Fruit fly (Drosophila melanogaster) whole organism, embryonic: ENCODE results near the gene ZAP3.
A peak's percentile ranks its signal among the peaks of the same experiment; 100 is the strongest.

Source experiments
- CG11247 ChIP-seq: fragments of 200-800 bp; sonication (Bioruptor generic); IDR thresholded peaks from 2 replicates; pipeline ENCODE4 v1.3.6; 2022; ENCODE audit warnings: missing biosample characterization, missing genetic modification characterization
- CG11456 ChIP-seq: fragments of 200-800 bp; sonication (Bioruptor generic); IDR thresholded peaks from 3 replicates; pipeline ENCODE4 v1.3.6; 2022; ENCODE audit warnings: missing biosample characterization, missing genetic modification characterization
- CG12299 ChIP-seq: fragments of 200-800 bp; sonication (Bioruptor generic); optimal IDR thresholded peaks from 2 replicates; lab custom pipeline; 2018; ENCODE audit warnings: missing biosample characterization, mild to moderate bottlenecking, missing genetic modification characterization
- CG12744 ChIP-seq: fragments of 200-800 bp; sonication (Bioruptor generic); optimal IDR thresholded peaks from 2 replicates; lab custom pipeline; 2016; ENCODE audit warnings: missing biosample characterization, missing genetic modification characterization
- CG13287 ChIP-seq: fragments of 200-800 bp; sonication (Bioruptor generic); IDR thresholded peaks from 2 replicates; pipeline ENCODE4 v1.3.6; 2022; ENCODE audit warnings: missing biosample characterization, missing genetic modification characterization; ENCODE audit not compliant: partially characterized antibody
- CG14667 ChIP-seq: fragments of 200-800 bp; sonication (Bioruptor generic); IDR thresholded peaks from 2 replicates; pipeline ENCODE4 v1.3.6; 2022; ENCODE audit warnings: missing biosample characterization, missing genetic modification characterization
- CG15011 ChIP-seq: fragments of 200-800 bp; sonication (Bioruptor generic); optimal IDR thresholded peaks from 3 replicates; lab custom pipeline; 2018; ENCODE audit warnings: missing biosample characterization, mild to moderate bottlenecking, missing genetic modification characterization
- CG17361 ChIP-seq: fragments of 200-800 bp; sonication (Bioruptor generic); IDR thresholded peaks from 3 replicates; pipeline ENCODE4 v1.3.6; 2022; ENCODE audit warnings: missing biosample characterization, missing genetic modification characterization
- CG17802 ChIP-seq: fragments of 200-800 bp; sonication (Bioruptor generic); optimal IDR thresholded peaks from 2 replicates; lab custom pipeline; 2018; ENCODE audit warnings: missing biosample characterization, mild to moderate bottlenecking, missing genetic modification characterization, moderate library complexity
- CG30431 ChIP-seq: fragments of 200-800 bp; sonication (Bioruptor generic); optimal IDR thresholded peaks from 2 replicates; lab custom pipeline; 2017; ENCODE audit warnings: missing biosample characterization, missing genetic modification characterization
- CG31365 ChIP-seq: fragments of 200-800 bp; sonication (Bioruptor generic); optimal IDR thresholded peaks from 2 replicates; lab custom pipeline; 2018; ENCODE audit warnings: missing biosample characterization, mild to moderate bottlenecking, missing genetic modification characterization
- CG31441 ChIP-seq: fragments of 200-800 bp; sonication (Bioruptor generic); IDR thresholded peaks from 2 replicates; pipeline ENCODE4 v1.3.6; 2022; ENCODE audit warnings: missing biosample characterization, missing genetic modification characterization
- CG32772 ChIP-seq: fragments of 200-800 bp; sonication (Bioruptor generic); IDR thresholded peaks from 2 replicates; pipeline ENCODE4 v1.3.6; 2022; ENCODE audit warnings: missing biosample characterization, missing genetic modification characterization
- CG3838 ChIP-seq: fragments of 200-800 bp; sonication (Bioruptor generic); optimal IDR thresholded peaks from 3 replicates; lab custom pipeline; 2016; ENCODE audit warnings: missing biosample characterization, missing genetic modification characterization
- CG4282 ChIP-seq: fragments of 200-800 bp; sonication (Bioruptor generic); optimal IDR thresholded peaks from 2 replicates; lab custom pipeline; 2016; ENCODE audit warnings: missing biosample characterization, missing genetic modification characterization
- CG4328 ChIP-seq: fragments of 200-800 bp; sonication (Bioruptor generic); optimal IDR thresholded peaks from 3 replicates; lab custom pipeline; 2017; ENCODE audit warnings: missing biosample characterization, missing genetic modification reagents, missing genetic modification characterization
- CG5953 ChIP-seq: fragments of 200-800 bp; sonication (Bioruptor generic); IDR thresholded peaks from 2 replicates; pipeline ENCODE4 v1.3.6; 2022; ENCODE audit warnings: missing biosample characterization, missing genetic modification characterization
- CG7357 ChIP-seq: fragments of 200-800 bp; sonication (Bioruptor generic); IDR thresholded peaks from 3 replicates; pipeline ENCODE4 v1.3.6; 2022; ENCODE audit warnings: missing biosample characterization, missing genetic modification characterization
- CG8944 ChIP-seq: fragments of 200-800 bp; sonication (Bioruptor generic); optimal IDR thresholded peaks from 3 replicates; lab custom pipeline; 2016; ENCODE audit warnings: missing biosample characterization, missing genetic modification characterization
- CHES-1-like ChIP-seq: fragments of 200-800 bp; sonication (Bioruptor generic); optimal IDR thresholded peaks from 2 replicates; lab custom pipeline; 2016; ENCODE audit warnings: missing biosample characterization, missing genetic modification characterization
- Dip3 ChIP-seq: fragments of 200-800 bp; sonication (Bioruptor generic); optimal IDR thresholded peaks from 3 replicates; lab custom pipeline; 2016; ENCODE audit warnings: missing biosample characterization, missing genetic modification characterization
- Dp ChIP-seq: fragments of 200-800 bp; sonication (Bioruptor generic); optimal IDR thresholded peaks from 2 replicates; lab custom pipeline; 2018; ENCODE audit warnings: missing biosample characterization, mild to moderate bottlenecking, missing genetic modification characterization, moderate library complexity
- Hand ChIP-seq: fragments of 200-800 bp; sonication (Bioruptor generic); optimal IDR thresholded peaks from 2 replicates; lab custom pipeline; 2017; ENCODE audit warnings: mild to moderate bottlenecking, missing biosample characterization, missing genetic modification reagents, missing genetic modification characterization
- Neu2 ChIP-seq: fragments of 200-800 bp; sonication (Bioruptor generic); optimal IDR thresholded peaks from 3 replicates; lab custom pipeline; 2016; ENCODE audit warnings: missing biosample characterization, missing genetic modification characterization, borderline replicate concordance
- Oaz ChIP-seq: fragments of 200-800 bp; sonication (Bioruptor generic); IDR thresholded peaks from 2 replicates; pipeline ENCODE4 v1.3.6; 2022; ENCODE audit warnings: missing biosample characterization, missing genetic modification characterization
- Scr ChIP-seq: fragments of 200-800 bp; sonication (Bioruptor generic); IDR thresholded peaks from 2 replicates; pipeline ENCODE4 v1.3.6; 2022; ENCODE audit warnings: missing biosample characterization, missing genetic modification characterization; ENCODE audit not compliant: partially characterized antibody
- bcd ChIP-seq: fragments of 200-800 bp; sonication (Bioruptor generic); optimal IDR thresholded peaks from 2 replicates; lab custom pipeline; 2017; ENCODE audit warnings: missing biosample characterization, mild to moderate bottlenecking, missing genetic modification characterization
- caup ChIP-seq: fragments of 200-800 bp; sonication (Bioruptor generic); optimal IDR thresholded peaks from 3 replicates; lab custom pipeline; 2017; ENCODE audit warnings: missing biosample characterization, mild to moderate bottlenecking, missing genetic modification characterization, moderate library complexity; ENCODE audit not compliant: severe bottlenecking
- chn ChIP-seq: fragments of 200-800 bp; sonication (Bioruptor generic); optimal IDR thresholded peaks from 2 replicates; lab custom pipeline; 2016; ENCODE audit warnings: missing biosample characterization, missing genetic modification characterization
- crp ChIP-seq, 2 experiments: fragments of 200-800 bp; sonication (Bioruptor generic); optimal IDR thresholded peaks; 2 replicates in 1 of 2; 3 replicates in 1 of 2; lab custom pipeline; 2017; ENCODE audit warnings: missing biosample characterization in 2 of 2, missing genetic modification characterization in 2 of 2, mild to moderate bottlenecking in 1 of 2, moderate library complexity in 1 of 2
- dmrt99B ChIP-seq: fragments of 200-800 bp; sonication (Bioruptor generic); optimal IDR thresholded peaks from 2 replicates; lab custom pipeline; 2018; ENCODE audit warnings: missing biosample characterization, mild to moderate bottlenecking, missing genetic modification characterization, moderate library complexity
- ems ChIP-seq: fragments of 200-800 bp; sonication (Bioruptor generic); optimal IDR thresholded peaks from 3 replicates; lab custom pipeline; 2016; ENCODE audit warnings: missing biosample characterization, missing genetic modification characterization
- gce ChIP-seq: fragments of 200-800 bp; sonication (Bioruptor generic); IDR thresholded peaks from 3 replicates; pipeline ENCODE4 v1.3.6; 2022; ENCODE audit warnings: missing biosample characterization, missing genetic modification characterization
- her ChIP-seq: fragments of 200-800 bp; sonication (Bioruptor generic); optimal IDR thresholded peaks from 2 replicates; lab custom pipeline; 2016; ENCODE audit warnings: missing biosample characterization, missing genetic modification characterization
- kay ChIP-seq: fragments of 200-800 bp; sonication (Bioruptor generic); optimal IDR thresholded peaks from 2 replicates; lab custom pipeline; 2016; ENCODE audit warnings: missing biosample characterization, missing genetic modification characterization
- kni ChIP-seq: fragments of 200-800 bp; sonication (Bioruptor generic); optimal IDR thresholded peaks from 3 replicates; lab custom pipeline; 2017; ENCODE audit warnings: mild to moderate bottlenecking, missing biosample characterization, missing genetic modification reagents, missing genetic modification characterization
- org-1 ChIP-seq: fragments of 200-800 bp; sonication (Bioruptor generic); optimal IDR thresholded peaks from 2 replicates; lab custom pipeline; 2017; ENCODE audit warnings: missing biosample characterization, missing genetic modification characterization
- pan ChIP-seq, 4 experiments: fragments of >200 bp in 3 of 4; fragments of 200-800 bp in 1 of 4; sonication (Bioruptor generic) in 1 of 4; optimal IDR thresholded peaks in 3 of 4; IDR thresholded peaks in 1 of 4; 2 replicates each; pipeline versions ENCODE4 v1.3.6 to Lab custom; 2017 to 2022; ENCODE audit warnings: missing biosample characterization in 2 of 4, missing genetic modification characterization in 2 of 4, mixed read lengths in 1 of 4
- repo ChIP-seq: fragments of 200-800 bp; sonication (Bioruptor generic); optimal IDR thresholded peaks from 2 replicates; lab custom pipeline; 2016; ENCODE audit warnings: missing biosample characterization, missing genetic modification characterization
- sc ChIP-seq, 3 experiments: fragments of >200 bp in 2 of 3; fragments of 200-800 bp in 1 of 3; sonication (Bioruptor generic) in 1 of 3; optimal IDR thresholded peaks; 2 replicates in 2 of 3; 3 replicates in 1 of 3; lab custom pipeline; 2017; ENCODE audit warnings: mild to moderate bottlenecking in 1 of 3, missing biosample characterization in 1 of 3, missing genetic modification characterization in 1 of 3, missing genetic modification reagents in 1 of 3
- sim ChIP-seq: fragments of 200-800 bp; sonication (Bioruptor generic); IDR thresholded peaks from 2 replicates; pipeline ENCODE4 v1.3.6; 2022; ENCODE audit warnings: missing biosample characterization, missing genetic modification characterization
- sima ChIP-seq: fragments of 200-800 bp; sonication (Bioruptor generic); optimal IDR thresholded peaks from 2 replicates; lab custom pipeline; 2016; ENCODE audit warnings: missing biosample characterization, missing genetic modification characterization
- sna ChIP-seq: fragments of 200-800 bp; sonication (Bioruptor generic); IDR thresholded peaks from 2 replicates; pipeline ENCODE4 v1.3.6; 2022; ENCODE audit warnings: missing biosample characterization, missing genetic modification characterization; ENCODE audit not compliant: partially characterized antibody
- trh ChIP-seq: fragments of 200-800 bp; sonication (Bioruptor generic); optimal IDR thresholded peaks from 2 replicates; lab custom pipeline; 2016; ENCODE audit warnings: missing biosample characterization, missing genetic modification characterization
- unc-4 ChIP-seq: fragments of 200-800 bp; sonication (Bioruptor generic); IDR thresholded peaks from 2 replicates; pipeline ENCODE4 v1.3.6; 2022; ENCODE audit warnings: missing biosample characterization, missing genetic modification characterization; ENCODE audit not compliant: partially characterized antibody
- wor ChIP-seq: fragments of 200-800 bp; sonication (Bioruptor generic); IDR thresholded peaks from 2 replicates; pipeline ENCODE4 v1.3.6; 2022; ENCODE audit warnings: missing biosample characterization, missing genetic modification characterization
- zen2 ChIP-seq: fragments of 200-800 bp; sonication (Bioruptor generic); IDR thresholded peaks from 3 replicates; pipeline ENCODE4 v1.3.6; 2022; ENCODE audit warnings: missing biosample characterization, missing genetic modification characterization; ENCODE audit not compliant: partially characterized antibody

Gene ZAP3

dm6 chrX:10088023-10088913 is 6.0 kb upstream of the ZAP3 start (continued):
- TF ChIP-seq Neu2 (GFP tag; lab: Kevin White, UChicago), result no peak
- peak; percentile 4 for TF ChIP-seq chn (GFP tag; lab: Kevin White, UChicago)
- peak; percentile 11 for TF ChIP-seq CG8944 (GFP tag; lab: Kevin White, UChicago)
- 0 out of 2 replicates have a peak, but pooled peaks have one; percentile 30 for TF ChIP-seq CG14667
- no peak for TF ChIP-seq crp (GFP tag; optimal IDR thresholded peaks at IDR 0.05; lab: Kevin White, UChicago)
- TF ChIP-seq pan (optimal IDR thresholded peaks at IDR 0.05; lab: Kevin White, UChicago), result no peak
- TF ChIP-seq pan (GFP tag; optimal IDR thresholded peaks at IDR 0.05 in 1 of 2, IDR thresholded peaks at IDR 0.05 in 1 of 2), result peak in 1 of 2 experiments; percentile 72
- TF ChIP-seq CG31441 (GFP tag; lab: Robert Waterston, UW), result peak; percentile 67
- TF ChIP-seq her (GFP tag; lab: Kevin White, UChicago), result no peak
- TF ChIP-seq Dip3 (GFP tag; lab: Kevin White, UChicago), result no peak
- peak; percentile 50 for TF ChIP-seq ems (GFP tag; lab: Kevin White, UChicago)
- no peak for TF ChIP-seq sna (GFP tag; lab: Robert Waterston, UW)
- TF ChIP-seq wor (GFP tag; lab: Robert Waterston, UW), result peak; percentile 34; the same call in 1 of the 2 replicates
- peak; percentile 44 for TF ChIP-seq CHES-1-like
- no peak for TF ChIP-seq Hand (GFP tag; lab: Kevin White, UChicago)
- TF ChIP-seq kay (GFP tag; lab: Kevin White, UChicago), result no peak
- no peak for TF ChIP-seq CG4328
- peak; percentile 62; the same call in 1 of the 3 replicates for TF ChIP-seq gce
- TF ChIP-seq org-1, result no peak
- TF ChIP-seq CG17361 (GFP tag; lab: Robert Waterston, UW), result peak; percentile 60; the same call in 2 of the 3 replicates
- no peak for TF ChIP-seq sima
- peak; percentile 59 for TF ChIP-seq CG30431 (GFP tag; lab: Kevin White, UChicago)
- TF ChIP-seq CG3838 (GFP tag; lab: Kevin White, UChicago), result no peak
- no peak; the same call in 1 of the 2 replicates for TF ChIP-seq Scr
- peak; percentile 13 for TF ChIP-seq caup (GFP tag; lab: Kevin White, UChicago)
- peak; percentile 38; the same call in 1 of the 2 replicates for TF ChIP-seq CG32772 (GFP tag; lab: Robert Waterston, UW)
- peak; percentile 42; the same call in 1 of the 3 replicates for TF ChIP-seq CG11456 (GFP tag; lab: Robert Waterston, UW)
- no peak for TF ChIP-seq CG17802 (tag; lab: Kevin White, UChicago)
- TF ChIP-seq CG15011 (GFP tag; lab: Kevin White, UChicago), result no peak
- peak; percentile 63 for TF ChIP-seq kni (GFP tag; lab: Kevin White, UChicago)
- no peak for TF ChIP-seq CG5953 (GFP tag; lab: Robert Waterston, UW)
- TF ChIP-seq bcd (GFP tag; lab: Kevin White, UChicago), result peak; percentile 46
- no peak for TF ChIP-seq sc (optimal IDR thresholded peaks at IDR 0.05; lab: Kevin White, UChicago)
- peak; percentile 42 for TF ChIP-seq sc (GFP tag; optimal IDR thresholded peaks at IDR 0.05; lab: Kevin White, UChicago)
- peak; percentile 37; the same call in 1 of the 2 replicates for TF ChIP-seq CG11247
- peak; percentile 78 for TF ChIP-seq sim (GFP tag; lab: Robert Waterston, UW)
- no peak for TF ChIP-seq CG7357 (GFP tag; lab: Robert Waterston, UW)
- TF ChIP-seq CG13287 (GFP tag; lab: Robert Waterston, UW), result no peak
- TF ChIP-seq CG31365, result no peak
- TF ChIP-seq CG4282 (GFP tag; lab: Kevin White, UChicago), result peak; percentile 50
- TF ChIP-seq Oaz, result no peak
- TF ChIP-seq CG12744 (GFP tag; lab: Kevin White, UChicago), result peak; percentile 27
- no peak for TF ChIP-seq zen2
- TF ChIP-seq trh (GFP tag; lab: Kevin White, UChicago), result no peak
- no peak for TF ChIP-seq Dp
- no peak for TF ChIP-seq CG12299
- no peak for TF ChIP-seq repo (GFP tag; lab: Kevin White, UChicago)
- no peak for TF ChIP-seq unc-4 (GFP tag; lab: Robert Waterston, UW)
- TF ChIP-seq dmrt99B, result peak; percentile 64
